Worm (Caenorhabditis elegans): Measurements from ENCODE around the gene duo-1.

DNA sequence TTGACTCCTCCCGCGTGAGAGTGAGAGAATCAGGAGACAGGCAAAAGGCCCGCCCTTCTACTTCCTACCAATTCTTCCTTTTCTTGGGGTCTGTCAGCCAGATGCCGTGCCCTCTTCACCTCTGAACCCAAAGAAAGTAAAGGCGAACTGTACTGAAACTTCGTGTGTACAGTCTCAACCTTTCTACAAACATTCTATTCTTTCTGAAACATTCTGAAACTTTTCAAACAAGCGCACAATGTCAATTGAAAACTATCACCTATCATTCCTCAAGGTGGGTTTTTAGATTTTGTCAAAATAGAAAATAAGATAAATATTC is 21.9 kb upstream of the duo-1 start:
- TF ChIP-seq pha-4 (tag; optimal IDR thresholded peaks at IDR 0.05): no peak
- TF ChIP-seq nhr-76 (tag; optimal IDR thresholded peaks at IDR 0.05): no peak
- TF ChIP-seq ces-1 (GFP tag; optimal IDR thresholded peaks at IDR 0.05): no peak
- TF ChIP-seq lsy-2 (tag; optimal IDR thresholded peaks at IDR 0.05): no peak
- TF ChIP-seq mep-1 (tag; optimal IDR thresholded peaks at IDR 0.05): no peak
- no peak for TF ChIP-seq nhr-28 (tag; optimal IDR thresholded peaks at IDR 0.05)
- TF ChIP-seq unc-39 (tag; optimal IDR thresholded peaks at IDR 0.05): no peak
